Worm (Caenorhabditis elegans) whole organism, mixed stage, embryonic: Measurements from ENCODE around the gene R11D1.1.

Experiments used
- M03D4.4 ChIP-seq: sonication (generic microtip); optimal IDR thresholded peaks from 2 replicates; lab custom pipeline; 2017; ENCODE audit warnings: mild to moderate bottlenecking, missing genetic modification characterization, missing compliant biosample characterization
- bed-3 ChIP-seq: fragments of 200-800 bp; sonication (Bioruptor generic); optimal IDR thresholded peaks from 3 replicates; lab custom pipeline; 2018; ENCODE audit warnings: mild to moderate bottlenecking, missing genetic modification characterization, moderate library complexity, missing compliant biosample characterization
- ceh-39 ChIP-seq: fragments of 150-350 bp; optimal IDR thresholded peaks from 2 replicates; lab custom pipeline; 2014; ENCODE audit warnings: missing biosample characterization, missing genetic modification characterization
- ceh-83 ChIP-seq: fragments of 200-800 bp; sonication (Bioruptor generic); optimal IDR thresholded peaks from 2 replicates; lab custom pipeline; 2018; ENCODE audit warnings: mild to moderate bottlenecking, missing genetic modification characterization, missing compliant biosample characterization
- ces-1 ChIP-seq: fragments of 150-350 bp; optimal IDR thresholded peaks from 2 replicates; lab custom pipeline; 2014; ENCODE audit warnings: missing biosample characterization, missing genetic modification reagents, missing genetic modification characterization
- cnd-1 ChIP-seq: fragments of 200-800 bp; sonication (Bioruptor generic); optimal IDR thresholded peaks from 2 replicates; lab custom pipeline; 2018; ENCODE audit warnings: mild to moderate bottlenecking, missing genetic modification characterization, missing compliant biosample characterization
- drap-1 ChIP-seq: fragments of 200-800 bp; sonication (Bioruptor generic); optimal IDR thresholded peaks from 3 replicates; lab custom pipeline; 2018; ENCODE audit warnings: mild to moderate bottlenecking, missing genetic modification characterization, missing compliant biosample characterization
- elt-1 ChIP-seq: sonication (generic microtip); optimal IDR thresholded peaks from 2 replicates; lab custom pipeline; 2017; ENCODE audit warnings: missing genetic modification characterization, mild to moderate bottlenecking, missing compliant biosample characterization, antibody characterized with exemption, moderate library complexity, borderline replicate concordance; ENCODE audit not compliant: insufficient read depth
- elt-3 ChIP-seq: fragments of 150-350 bp; optimal IDR thresholded peaks from 2 replicates; lab custom pipeline; 2014; ENCODE audit warnings: missing biosample characterization, missing genetic modification characterization
- flh-1 ChIP-seq: fragments of 200-800 bp; sonication (Bioruptor generic); optimal IDR thresholded peaks from 2 replicates; lab custom pipeline; 2018; ENCODE audit warnings: mild to moderate bottlenecking, missing genetic modification characterization, moderate library complexity, missing compliant biosample characterization
- ham-2 ChIP-seq: fragments of 200-800 bp; sonication (Bioruptor generic); optimal IDR thresholded peaks from 2 replicates; lab custom pipeline; 2018; ENCODE audit warnings: mild to moderate bottlenecking, missing genetic modification characterization, missing compliant biosample characterization
- hlh-1 ChIP-seq: fragments of 150-350 bp; optimal IDR thresholded peaks from 2 replicates; lab custom pipeline; 2014; ENCODE audit warnings: missing biosample characterization, missing genetic modification reagents, missing genetic modification characterization
- lsy-2 ChIP-seq: fragments of 150-350 bp; optimal IDR thresholded peaks from 2 replicates; lab custom pipeline; 2014; ENCODE audit warnings: missing biosample characterization, missing genetic modification characterization
- mab-5 ChIP-seq: fragments of 150-350 bp; optimal IDR thresholded peaks from 2 replicates; lab custom pipeline; 2014; ENCODE audit warnings: missing biosample characterization, missing genetic modification characterization
- mep-1 ChIP-seq: fragments of 150-350 bp; optimal IDR thresholded peaks from 2 replicates; lab custom pipeline; 2017; ENCODE audit warnings: missing biosample characterization, missing genetic modification reagents, missing genetic modification characterization, inconsistent platforms
- mls-2 ChIP-seq: sonication (generic microtip); optimal IDR thresholded peaks from 2 replicates; lab custom pipeline; 2016; ENCODE audit warnings: mild to moderate bottlenecking, missing genetic modification characterization, moderate library complexity, missing compliant biosample characterization
- nhr-12 ChIP-seq: fragments of 150-350 bp; optimal IDR thresholded peaks from 2 replicates; lab custom pipeline; 2014; ENCODE audit warnings: missing biosample characterization, missing genetic modification characterization
- nhr-2 ChIP-seq: fragments of 150-350 bp; optimal IDR thresholded peaks from 2 replicates; lab custom pipeline; 2014; ENCODE audit warnings: missing biosample characterization, missing genetic modification characterization
- nhr-237 ChIP-seq: fragments of 150-350 bp; optimal IDR thresholded peaks from 2 replicates; lab custom pipeline; 2014; ENCODE audit warnings: missing biosample characterization, missing genetic modification characterization
- nhr-28 ChIP-seq: fragments of 150-350 bp; optimal IDR thresholded peaks from 2 replicates; lab custom pipeline; 2014; ENCODE audit warnings: missing biosample characterization, missing genetic modification characterization
- nhr-76 ChIP-seq: sonication (generic microtip); optimal IDR thresholded peaks from 2 replicates; lab custom pipeline; 2017; ENCODE audit warnings: missing biosample characterization, missing genetic modification characterization
- pha-4 ChIP-seq: fragments of 150-350 bp; optimal IDR thresholded peaks from 2 replicates; lab custom pipeline; 2018; ENCODE audit warnings: missing biosample characterization, missing genetic modification reagents, missing genetic modification characterization
- sem-2 ChIP-seq: fragments of 200-800 bp; sonication (Bioruptor generic); optimal IDR thresholded peaks from 2 replicates; lab custom pipeline; 2018; ENCODE audit warnings: mild to moderate bottlenecking, missing genetic modification characterization, missing compliant biosample characterization
- snpc-4 ChIP-seq: fragments of 150-350 bp; optimal IDR thresholded peaks from 2 replicates; lab custom pipeline; 2014; ENCODE audit warnings: missing biosample characterization, missing genetic modification characterization
- sptf-1 ChIP-seq: sonication (generic microtip); optimal IDR thresholded peaks from 2 replicates; lab custom pipeline; 2017; ENCODE audit warnings: mild to moderate bottlenecking, missing genetic modification characterization, moderate library complexity, missing compliant biosample characterization
- tbx-8 ChIP-seq: fragments of 200-800 bp; sonication (Bioruptor generic); optimal IDR thresholded peaks from 2 replicates; lab custom pipeline; 2018; ENCODE audit warnings: mild to moderate bottlenecking, missing genetic modification characterization, moderate library complexity, missing compliant biosample characterization
- unc-120 ChIP-seq: sonication (generic microtip); optimal IDR thresholded peaks from 2 replicates; lab custom pipeline; 2017; ENCODE audit warnings: missing genetic modification characterization, missing compliant biosample characterization; ENCODE audit not compliant: poor library complexity, severe bottlenecking
- unc-39 ChIP-seq: fragments of 150-350 bp; optimal IDR thresholded peaks from 2 replicates; lab custom pipeline; 2014; ENCODE audit warnings: missing biosample characterization, missing genetic modification characterization
- unc-62 ChIP-seq: fragments of 150-350 bp; optimal IDR thresholded peaks from 2 replicates; lab custom pipeline; 2014; ENCODE audit warnings: missing biosample characterization, missing genetic modification reagents, missing genetic modification characterization
- zip-8 ChIP-seq: fragments of 150-350 bp; optimal IDR thresholded peaks from 2 replicates; lab custom pipeline; 2014; ENCODE audit warnings: missing biosample characterization, missing genetic modification characterization
- ztf-11 ChIP-seq: fragments of 150-350 bp; optimal IDR thresholded peaks from 2 replicates; lab custom pipeline; 2014; ENCODE audit warnings: missing biosample characterization, missing genetic modification characterization

The R11D1.1 gene

ce11 chrV:12711999-12712398 lies 7.8 kb downstream of the R11D1.1 start, which contains the start of gene R11D1.3:
TSS of gene R11D1.3 (minus strand) at chrV:12712099.
- TF ChIP-seq ceh-83 (GFP tag; lab: Kevin White, UChicago) (no peak), nhr-2 (tag; lab: Kevin White, UChicago) (no peak), mab-5 (no peak), M03D4.4 (tag; lab: Kevin White, UChicago) (no peak), unc-62 (GFP tag; lab: Kevin White, UChicago) (no peak), ham-2 (no peak)

- TF ChIP-seq ceh-83 (GFP tag; lab: Kevin White, UChicago) (no peak), nhr-12 (tag; lab: Kevin White, UChicago) (no peak), nhr-76 (no peak), mab-5 (no peak), cnd-1 (no peak), flh-1 (GFP tag; lab: Kevin White, UChicago) (no peak), tbx-8 (no peak), ztf-11 (tag; lab: Kevin White, UChicago) (no peak), nhr-237 (tag; lab: Kevin White, UChicago) (no peak), nhr-28 (tag; lab: Kevin White, UChicago) (no peak), elt-1 (tag; lab: Kevin White, UChicago) (no peak), zip-8 (tag; lab: Kevin White, UChicago) (no peak), nhr-2 (tag; lab: Kevin White, UChicago) (no peak), pha-4 (tag; lab: Kevin White, UChicago) (no peak), elt-3 (tag; lab: Kevin White, UChicago) (no peak), bed-3 (GFP tag; lab: Kevin White, UChicago) (no peak), lsy-2 (tag; lab: Kevin White, UChicago) (no peak), unc-39 (tag; lab: Kevin White, UChicago) (no peak)
- TF ChIP-seq, all 35 proteins: peak for 0
Measured at ce11 chrV:12714120-12714519, 9.9 kb downstream of the R11D1.1 start, which contains the start of gene R11D1.4. TSS of gene R11D1.4 (minus strand) at chrV:12714220.

- TF ChIP-seq ceh-39 (tag; lab: Kevin White, UChicago) (no peak), zip-8 (tag; lab: Kevin White, UChicago) (no peak), sem-2 (GFP tag; lab: Kevin White, UChicago) (no peak), elt-3 (tag; lab: Kevin White, UChicago) (no peak), unc-39 (tag; lab: Kevin White, UChicago) (no peak), mep-1 (tag; lab: Kevin White, UChicago) (no peak), cnd-1 (no peak), ham-2 (no peak), mab-5 (no peak), nhr-2 (tag; lab: Kevin White, UChicago) (no peak), nhr-76 (no peak), lsy-2 (tag; lab: Kevin White, UChicago) (no peak), nhr-237 (tag; lab: Kevin White, UChicago) (no peak), hlh-1 (tag; lab: Kevin White, UChicago) (no peak), sptf-1 (tag; lab: Kevin White, UChicago) (no peak)
- TF ChIP-seq, all 35 proteins: peak for 0
Measured at ce11 chrV:12716447-12716846, 12.3 kb downstream of the R11D1.1 start, which contains the start of gene str-178. TSS of gene str-178 (minus strand) at chrV:12716547.

ce11 chrV:12718622-12719021 lies 14.4 kb downstream of the R11D1.1 start, which contains the start of gene str-181:
TSS of gene str-181 (minus strand) at chrV:12718722.
- no peak for TF ChIP-seq nhr-2 (tag; lab: Kevin White, UChicago)
- no peak for TF ChIP-seq snpc-4
- no peak for TF ChIP-seq zip-8 (tag; lab: Kevin White, UChicago)
- TF ChIP-seq mls-2 (tag; lab: Kevin White, UChicago) = no peak
- TF ChIP-seq cnd-1 = no peak
- TF ChIP-seq nhr-76 = no peak
- TF ChIP-seq hlh-1 (tag; lab: Kevin White, UChicago) = no peak
- TF ChIP-seq unc-62 (GFP tag; lab: Kevin White, UChicago) = no peak
- TF ChIP-seq bed-3 (GFP tag; lab: Kevin White, UChicago) = no peak
- TF ChIP-seq ces-1 (GFP tag; lab: Kevin White, UChicago) = no peak
- no peak for TF ChIP-seq mab-5
- TF ChIP-seq nhr-12 (tag; lab: Kevin White, UChicago) = no peak
- no peak for TF ChIP-seq unc-120 (tag; lab: Kevin White, UChicago)
- TF ChIP-seq sptf-1 (tag; lab: Kevin White, UChicago) = no peak
- TF ChIP-seq ceh-39 (tag; lab: Kevin White, UChicago) = no peak
- TF ChIP-seq drap-1 (GFP tag; lab: Kevin White, UChicago) = no peak
- no peak for TF ChIP-seq ceh-83 (GFP tag; lab: Kevin White, UChicago)
- no peak for TF ChIP-seq elt-3 (tag; lab: Kevin White, UChicago)
- TF ChIP-seq, all 35 proteins: peak for 0
